Fruit fly (Drosophila melanogaster): ENCODE measurements around the gene mus312.
A peak's percentile ranks its signal among the peaks of the same experiment; 100 is the strongest.

Gene mus312

DNA sequence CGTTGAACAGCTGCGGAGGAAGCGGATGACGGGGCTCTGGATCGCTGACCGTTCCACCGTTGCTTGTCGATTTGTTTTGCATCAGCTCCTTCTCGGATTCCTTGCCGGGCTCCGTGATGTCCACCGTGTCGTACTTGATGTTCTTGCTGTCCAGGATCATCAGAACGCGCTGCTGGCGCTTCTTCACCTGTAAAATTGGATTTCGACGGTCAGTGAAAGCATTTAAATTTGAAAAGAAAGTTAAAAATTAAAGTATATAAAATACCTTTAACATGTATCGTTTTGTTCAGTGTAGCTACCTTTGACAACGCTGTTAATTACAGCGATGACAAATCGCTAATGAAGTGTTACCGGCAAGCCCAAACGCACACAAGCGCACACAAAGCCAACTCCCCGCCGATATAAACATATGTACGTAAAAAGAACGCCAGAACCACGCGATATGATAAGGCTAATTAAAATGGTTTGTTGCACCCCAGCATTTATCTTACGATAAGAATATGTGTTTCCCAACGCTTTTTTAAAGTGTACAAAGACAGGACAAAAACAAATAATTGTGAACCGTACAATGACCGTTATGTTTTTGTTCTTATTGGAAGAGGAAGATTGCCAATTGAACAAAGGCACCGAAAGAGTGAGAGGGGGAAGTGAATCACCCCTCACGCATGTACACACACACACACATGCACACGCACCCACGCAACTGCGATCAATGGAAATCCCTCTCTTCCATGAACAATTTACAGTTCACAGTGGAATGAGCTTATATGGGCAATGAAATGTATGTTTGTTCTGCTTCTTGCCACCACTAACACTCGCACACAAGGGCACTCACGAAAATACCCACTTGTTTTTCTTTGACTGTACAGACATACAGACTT, 39.1 kb downstream of the mus312 start:
- no peak for TF ChIP-seq da (GFP tag; optimal IDR thresholded peaks at IDR 0.05)
- TF ChIP-seq salm (tag; optimal IDR thresholded peaks at IDR 0.05) = no peak
- TF ChIP-seq sens (GFP tag) = peak; percentile 67
- no peak for TF ChIP-seq Hr3 (GFP tag; optimal IDR thresholded peaks at IDR 0.05)
- no peak for TF ChIP-seq CG17568 (GFP tag; optimal IDR thresholded peaks at IDR 0.05)
- TF ChIP-seq CG10321 (GFP tag; IDR thresholded peaks at IDR 0.05) = no peak
- TF ChIP-seq CG8089 (GFP tag; optimal IDR thresholded peaks at IDR 0.05) = no peak
- no peak for TF ChIP-seq Hey (tag; optimal IDR thresholded peaks at IDR 0.05)
- no peak for TF ChIP-seq CG6272 (GFP tag; IDR thresholded peaks at IDR 0.05)
- peak; percentile 46 for TF ChIP-seq klu (GFP tag; IDR thresholded peaks at IDR 0.05)
- TF ChIP-seq Dip2 (GFP tag; IDR thresholded peaks at IDR 0.05) = no peak
- TF ChIP-seq bbx (GFP tag; IDR thresholded peaks at IDR 0.05; ENCODE audit: partially characterized antibody) = no peak
- TF ChIP-seq eve (GFP tag; optimal IDR thresholded peaks at IDR 0.05) = no peak
- TF ChIP-seq CG12155 (GFP tag; optimal IDR thresholded peaks at IDR 0.05) = no peak
- TF ChIP-seq ara (GFP tag; IDR thresholded peaks at IDR 0.05) = 0 out of 2 replicates have a peak, but pooled peaks have one; percentile 43
- TF ChIP-seq CG11504 (tag; optimal IDR thresholded peaks at IDR 0.05) = peak; percentile 56
- TF ChIP-seq stwl (tag; optimal IDR thresholded peaks at IDR 0.05) = no peak
- TF ChIP-seq bigmax (GFP tag; optimal IDR thresholded peaks at IDR 0.05) = no peak
- TF ChIP-seq Doc3 (GFP tag; IDR thresholded peaks at IDR 0.05; ENCODE audit: partially characterized antibody) = no peak
- no peak for TF ChIP-seq CG10654 (GFP tag; optimal IDR thresholded peaks at IDR 0.05)
- TF ChIP-seq tgo (GFP tag; IDR thresholded peaks at IDR 0.05) = no peak; the same call in 2 of the 3 replicates
- TF ChIP-seq BEAF-32 (GFP tag; optimal IDR thresholded peaks at IDR 0.05) = peak; percentile 0
- TF ChIP-seq NK7.1 (GFP tag; optimal IDR thresholded peaks at IDR 0.05) = no peak
- no peak for TF ChIP-seq hbn (GFP tag; IDR thresholded peaks at IDR 0.05; ENCODE audit: partially characterized antibody)
- TF ChIP-seq CG11456 (GFP tag; IDR thresholded peaks at IDR 0.05) = no peak
- peak; percentile 81; the same call in 2 of the 4 replicates for TF ChIP-seq chinmo (GFP tag; IDR thresholded peaks at IDR 0.05; ENCODE audit: partially characterized antibody)
- no peak for TF ChIP-seq wek (GFP tag; optimal IDR thresholded peaks at IDR 0.05)
- TF ChIP-seq Doc2 (GFP tag; IDR thresholded peaks at IDR 0.05) = no peak
- TF ChIP-seq CG6689 (GFP tag; IDR thresholded peaks at IDR 0.05) = peak; percentile 45; the same call in 1 of the 2 replicates
- peak; percentile 26 for TF ChIP-seq CG12942 (GFP tag; optimal IDR thresholded peaks at IDR 0.05)
- no peak for TF ChIP-seq Aef1 (GFP tag; IDR thresholded peaks at IDR 0.05)
- 0 out of 2 replicates have a peak, but pooled peaks have one; percentile 32 for TF ChIP-seq ato (GFP tag; IDR thresholded peaks at IDR 0.05; ENCODE audit: partially characterized antibody)
- TF ChIP-seq CG6654 (GFP tag; optimal IDR thresholded peaks at IDR 0.05) = no peak
- TF ChIP-seq bab2 (GFP tag; optimal IDR thresholded peaks at IDR 0.05) = peak; percentile 3
- no peak for TF ChIP-seq CG7928 (GFP tag; optimal IDR thresholded peaks at IDR 0.05)
- no peak for TF ChIP-seq Atf-2 (GFP tag; optimal IDR thresholded peaks at IDR 0.05)
- no peak for TF ChIP-seq danr (GFP tag; IDR thresholded peaks at IDR 0.05)
- no peak; the same call in 2 of the 3 replicates for TF ChIP-seq HLH4C (GFP tag; IDR thresholded peaks at IDR 0.05; ENCODE audit: partially characterized antibody)
- peak; percentile 20 for TF ChIP-seq CG17829 (tag; optimal IDR thresholded peaks at IDR 0.05)
- TF ChIP-seq H15 (GFP tag; IDR thresholded peaks at IDR 0.05) = no peak
- TF ChIP-seq Sry-δ (GFP tag; optimal IDR thresholded peaks at IDR 0.05) = peak; percentile 19
- peak; percentile 40 for TF ChIP-seq phol (tag; optimal IDR thresholded peaks at IDR 0.05)
- peak; percentile 1 for TF ChIP-seq MESR4 (GFP tag; optimal IDR thresholded peaks at IDR 0.05)
- TF ChIP-seq pzg (GFP tag; optimal IDR thresholded peaks at IDR 0.05) = peak; percentile 18
- TF ChIP-seq CoRest (tag; optimal IDR thresholded peaks at IDR 0.05) = no peak
- peak; percentile 27 for TF ChIP-seq CG10543 (GFP tag; optimal IDR thresholded peaks at IDR 0.05)
- TF ChIP-seq CG18599 (GFP tag; optimal IDR thresholded peaks at IDR 0.05) = peak; percentile 53
- TF ChIP-seq Ada2b (GFP tag; IDR thresholded peaks at IDR 0.05) = no peak
- no peak for TF ChIP-seq Dfd (GFP tag; optimal IDR thresholded peaks at IDR 0.05)

All from whole organism, embryonic.